Worm (Caenorhabditis elegans) whole organism, L4 larva: Measurements from ENCODE around the gene stdh-3.

Experiments used
- R02D3.7 ChIP-seq: fragments of 150-350 bp; sonication (generic microtip); optimal IDR thresholded peaks from 3 replicates; lab custom pipeline; 2014; ENCODE audit warnings: missing biosample characterization, missing genetic modification characterization
- ZK546.5 ChIP-seq, 2 experiments: sonication (generic microtip); optimal IDR thresholded peaks; 2 replicates each; lab custom pipeline; 2017; ENCODE audit warnings: missing biosample characterization in 2 of 2, missing genetic modification characterization in 2 of 2
- ama-1 ChIP-seq: fragments of 150-350 bp; optimal IDR thresholded peaks from 2 replicates; lab custom pipeline; 2014; ENCODE audit warnings: inconsistent platforms, mixed read lengths
- ceh-82 ChIP-seq: sonication (generic microtip); optimal IDR thresholded peaks from 2 replicates; lab custom pipeline; 2017; ENCODE audit warnings: missing biosample characterization, missing genetic modification characterization
- daf-12 ChIP-seq: fragments of 150-350 bp; optimal IDR thresholded peaks from 2 replicates; lab custom pipeline; 2014; ENCODE audit warnings: missing biosample characterization, missing genetic modification reagents, missing genetic modification characterization
- egl-27 ChIP-seq: sonication (generic microtip); optimal IDR thresholded peaks from 3 replicates; lab custom pipeline; 2017; ENCODE audit warnings: missing biosample characterization, missing genetic modification reagents, missing genetic modification characterization
- hlh-30 ChIP-seq: sonication (generic microtip); optimal IDR thresholded peaks from 2 replicates; lab custom pipeline; 2017; ENCODE audit warnings: antibody characterized with exemption, mild to moderate bottlenecking, missing genetic modification characterization, missing compliant biosample characterization; ENCODE audit not compliant: insufficient read depth
- lin-13 ChIP-seq: fragments of 150-350 bp; optimal IDR thresholded peaks from 2 replicates; lab custom pipeline; 2014; ENCODE audit warnings: missing biosample characterization, missing genetic modification reagents, missing genetic modification characterization
- lin-39 ChIP-seq: fragments of 150-350 bp; optimal IDR thresholded peaks from 2 replicates; lab custom pipeline; 2014; ENCODE audit warnings: missing biosample characterization, missing genetic modification reagents, missing genetic modification characterization
- lsy-2 ChIP-seq, 2 experiments: fragments of 150-350 bp in 1 of 2; sonication (generic microtip) in 1 of 2; optimal IDR thresholded peaks; 2 replicates each; lab custom pipeline; 2014 to 2017; ENCODE audit warnings: missing biosample characterization in 2 of 2, missing genetic modification characterization in 2 of 2
- nhr-77 ChIP-seq: fragments of 150-350 bp; optimal IDR thresholded peaks from 2 replicates; lab custom pipeline; 2014; ENCODE audit warnings: missing biosample characterization, missing genetic modification characterization
- tag-97 ChIP-seq: fragments of 200-800 bp; sonication (Bioruptor generic); IDR thresholded peaks from 2 replicates; pipeline ENCODE4 v1.3.6; 2022; ENCODE audit warnings: missing genetic modification characterization, missing compliant biosample characterization
- unc-130 ChIP-seq: sonication (generic microtip); optimal IDR thresholded peaks from 2 replicates; lab custom pipeline; 2016; ENCODE audit warnings: missing genetic modification reagents, missing genetic modification characterization, missing compliant biosample characterization

DNA sequence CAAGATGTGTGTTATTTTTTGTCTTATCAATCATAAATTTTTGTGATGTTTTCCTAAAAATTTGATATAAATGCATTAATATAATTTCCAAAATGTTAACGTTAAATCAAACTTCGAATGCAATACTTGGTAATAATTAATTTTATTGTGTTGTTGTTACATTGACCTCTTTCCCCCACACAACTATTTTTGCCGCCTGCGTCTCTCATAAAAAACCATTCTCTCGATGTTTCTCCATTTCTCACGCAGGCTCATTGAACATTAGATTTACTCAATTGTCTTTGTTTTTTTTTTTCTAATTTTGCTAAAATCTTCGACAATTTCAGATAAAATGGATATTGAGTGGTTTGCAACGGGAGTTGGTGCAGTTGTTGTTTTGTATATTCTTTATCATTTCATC is 1.8 kb downstream of the stdh-3 start, which contains the start of gene stdh-1:
- no peak for TF ChIP-seq lin-13
- TF ChIP-seq unc-130 (GFP tag; lab: Kevin White, UChicago): no peak
- no peak for TF ChIP-seq hlh-30 (tag; lab: Kevin White, UChicago)
- TF ChIP-seq lsy-2 (tag; optimal IDR thresholded peaks at IDR 0.05; lab: Kevin White, UChicago): no peak
- TF ChIP-seq ceh-82 (tag; lab: Kevin White, UChicago): no peak
- no peak for TF ChIP-seq nhr-77 (tag; lab: Kevin White, UChicago)
- TF ChIP-seq egl-27: no peak
- no peak for TF ChIP-seq tag-97 (GFP tag; lab: Robert Waterston, UW)
- no peak for TF ChIP-seq R02D3.7 (tag; lab: Kevin White, UChicago)
- TF ChIP-seq ZK546.5 (tag; optimal IDR thresholded peaks at IDR 0.05; lab: Kevin White, UChicago): no peak
- no peak for TF ChIP-seq ama-1 (lab: Kevin White, UChicago)
- TF ChIP-seq lin-39 (tag; lab: Kevin White, UChicago): no peak
- TF ChIP-seq daf-12: no peak
